Worm (Caenorhabditis elegans) whole organism, L1 larva: ENCODE results near the gene C35D10.7.

Experiments
- egl-27 ChIP-seq, 2 experiments: fragments of 150-350 bp in 1 of 2; sonication (generic microtip); optimal IDR thresholded peaks; 3 replicates each; lab custom pipeline; 2017 to 2018; ENCODE audit warnings: missing biosample characterization in 2 of 2, missing genetic modification characterization in 2 of 2, missing genetic modification reagents in 2 of 2
- lin-39 ChIP-seq: fragments of 150-350 bp; optimal IDR thresholded peaks from 2 replicates; lab custom pipeline; 2014; ENCODE audit warnings: missing biosample characterization, missing genetic modification reagents, missing genetic modification characterization
- mdl-1 ChIP-seq, 2 experiments: fragments of 150-350 bp; optimal IDR thresholded peaks; 2 replicates each; lab custom pipeline; 2014 to 2017; ENCODE audit warnings: missing biosample characterization in 2 of 2, missing genetic modification characterization in 2 of 2, inconsistent platforms in 1 of 2
- nhr-11 ChIP-seq: fragments of 150-350 bp; optimal IDR thresholded peaks from 2 replicates; lab custom pipeline; 2014; ENCODE audit warnings: missing biosample characterization, missing genetic modification characterization
- nhr-12 ChIP-seq: sonication (generic microtip); optimal IDR thresholded peaks from 2 replicates; lab custom pipeline; 2017; ENCODE audit warnings: missing biosample characterization, missing genetic modification characterization

DNA sequence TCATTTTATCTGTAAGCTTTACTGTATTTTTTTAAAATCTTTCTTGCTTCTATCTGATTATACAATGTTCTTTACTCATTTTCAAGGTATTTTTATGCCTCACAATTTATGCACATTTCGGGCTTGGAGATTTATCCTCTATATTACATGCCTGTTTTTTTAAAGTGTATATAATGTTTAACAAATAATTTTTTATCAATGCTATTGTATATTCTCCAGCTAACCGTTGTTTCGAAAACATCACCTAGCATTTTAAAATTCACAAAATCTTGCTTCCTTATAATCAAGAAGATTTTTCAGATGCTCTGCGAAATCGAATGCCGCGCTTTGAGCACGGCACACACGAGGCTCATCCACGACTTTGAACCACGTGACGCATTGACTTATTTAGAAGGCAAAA, 4.0 kb upstream of the C35D10.7 start, which contains the start of gene ced-4:
- TF ChIP-seq egl-27 (tag; optimal IDR thresholded peaks at IDR 0.05; lab: Kevin White, UChicago) (no peak), mdl-1 (tag; optimal IDR thresholded peaks at IDR 0.05; lab: Kevin White, UChicago) (no peak), nhr-11 (no peak), lin-39 (tag; lab: Kevin White, UChicago) (no peak), nhr-12 (no peak)
